Worm (Caenorhabditis elegans): ENCODE results near the gene W06D11.1.

Gene W06D11.1

DNA sequence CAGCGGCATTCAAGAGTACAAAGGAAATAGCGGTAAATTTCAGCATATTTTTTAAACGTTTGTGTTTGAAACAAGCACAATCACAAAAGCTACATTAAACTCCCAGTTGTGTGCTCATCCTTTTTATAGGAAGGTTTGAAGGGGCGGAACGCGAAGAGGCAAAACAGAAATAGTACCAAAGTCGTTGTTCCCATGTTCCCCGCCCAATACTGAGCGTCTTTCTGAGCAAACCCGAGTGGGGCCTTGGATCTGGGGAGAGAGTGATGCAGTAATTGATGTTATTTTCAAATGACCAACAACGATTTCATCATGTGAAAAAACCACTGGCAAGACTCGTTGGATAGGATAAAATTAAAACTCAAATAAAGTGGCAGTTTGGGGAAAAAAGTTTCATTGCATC, 47.0 kb downstream of the W06D11.1 start, which contains the start of gene zig-2:
TSS of gene zig-2 (minus strand) at position 101 of the 400 bp plus-strand sequence.
- TF ChIP-seq pha-4 (tag; optimal IDR thresholded peaks at IDR 0.05) (no peak), R02D3.7 (tag; optimal IDR thresholded peaks at IDR 0.05) (no peak), mdl-1 (tag; optimal IDR thresholded peaks at IDR 0.05) (no peak), nhr-67 (tag; optimal IDR thresholded peaks at IDR 0.05) (no peak), tbx-2 (tag; optimal IDR thresholded peaks at IDR 0.05) (no peak), aly-2 (tag; optimal IDR thresholded peaks at IDR 0.05) (no peak), elt-1 (tag; optimal IDR thresholded peaks at IDR 0.05) (no peak), nhr-237 (tag; optimal IDR thresholded peaks at IDR 0.05) (no peak), ztf-11 (tag; optimal IDR thresholded peaks at IDR 0.05) (no peak), fkh-10 (GFP tag; optimal IDR thresholded peaks at IDR 0.05) (no peak), mml-1 (tag; optimal IDR thresholded peaks at IDR 0.05) (no peak), nhr-25 (tag; optimal IDR thresholded peaks at IDR 0.05) (no peak), unc-62 (GFP tag; optimal IDR thresholded peaks at IDR 0.05) (no peak), nhr-77 (tag; optimal IDR thresholded peaks at IDR 0.05) (no peak), lin-39 (tag; optimal IDR thresholded peaks at IDR 0.05) (no peak), fos-1 (tag; optimal IDR thresholded peaks at IDR 0.05) (no peak), sea-2 (GFP tag; optimal IDR thresholded peaks at IDR 0.05) (no peak), jun-1 (tag; optimal IDR thresholded peaks at IDR 0.05) (no peak)

DNA sequence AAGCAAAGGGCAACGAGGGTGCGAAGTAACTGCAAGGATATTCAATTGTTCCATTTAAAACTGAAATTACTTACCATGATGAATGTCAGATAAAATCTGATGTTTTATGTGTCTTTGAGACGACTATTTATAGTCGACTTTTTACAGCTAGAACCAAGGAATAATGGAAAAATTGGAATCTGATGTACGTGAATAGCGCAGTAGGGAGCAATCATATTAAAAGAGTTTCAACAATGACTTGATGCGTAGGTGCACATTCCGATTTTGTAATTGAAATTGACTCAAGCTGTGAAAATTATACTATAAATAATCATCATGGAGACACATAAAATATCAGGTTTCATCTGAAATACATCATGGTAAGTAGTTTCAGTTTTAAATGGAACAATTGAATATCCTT, 48.9 kb downstream of the W06D11.1 start, which contains the start of the genes nspc-9 and nspc-10:
TSS of gene nspc-9 (minus strand) at position 101 of the 400 bp plus-strand sequence.
TSS of gene nspc-10 (plus strand) at position 331 of the 400 bp plus-strand sequence.
- TF ChIP-seq ceh-82 (tag; optimal IDR thresholded peaks at IDR 0.05) (no peak), egl-5 (tag; optimal IDR thresholded peaks at IDR 0.05) (no peak), ama-1 (optimal IDR thresholded peaks at IDR 0.05) (no peak), ceh-28 (tag; optimal IDR thresholded peaks at IDR 0.05) (no peak), elt-2 (tag; optimal IDR thresholded peaks at IDR 0.05) (no peak), mdl-1 (tag; optimal IDR thresholded peaks at IDR 0.05) (no peak), ZK546.5 (tag; optimal IDR thresholded peaks at IDR 0.05) (no peak), fkh-10 (GFP tag; optimal IDR thresholded peaks at IDR 0.05) (no peak), zag-1 (tag; optimal IDR thresholded peaks at IDR 0.05) (no peak), eor-1 (tag; optimal IDR thresholded peaks at IDR 0.05) (no peak), elt-3 (tag; optimal IDR thresholded peaks at IDR 0.05) (no peak), nhr-237 (tag; optimal IDR thresholded peaks at IDR 0.05) (no peak), nhr-12 (tag; optimal IDR thresholded peaks at IDR 0.05) (no peak)
